Worm (Caenorhabditis elegans) whole organism, L1 larva: ENCODE data around the gene Y105C5A.26.

Experiments used
- blmp-1 ChIP-seq: fragments of 150-350 bp; optimal IDR thresholded peaks from 2 replicates; lab custom pipeline; 2014; ENCODE audit warnings: missing biosample characterization, missing genetic modification characterization
- lsy-2 ChIP-seq, 2 experiments: fragments of 150-350 bp; optimal IDR thresholded peaks; 2 replicates each; lab custom pipeline; 2014; ENCODE audit warnings: missing biosample characterization in 2 of 2, missing genetic modification characterization in 2 of 2
- mep-1 ChIP-seq: fragments of 150-350 bp; optimal IDR thresholded peaks from 2 replicates; lab custom pipeline; 2014; ENCODE audit warnings: missing biosample characterization, missing genetic modification characterization
- nhr-77 ChIP-seq: fragments of 150-350 bp; optimal IDR thresholded peaks from 2 replicates; lab custom pipeline; 2014; ENCODE audit warnings: missing biosample characterization, missing genetic modification characterization
- pqm-1 ChIP-seq: sonication (generic microtip); optimal IDR thresholded peaks from 3 replicates; lab custom pipeline; 2017; ENCODE audit warnings: missing biosample characterization, missing genetic modification characterization
- skn-1 ChIP-seq: fragments of 150-350 bp; optimal IDR thresholded peaks from 2 replicates; lab custom pipeline; 2014; ENCODE audit warnings: missing biosample characterization, missing genetic modification characterization
- snpc-4 ChIP-seq: fragments of 150-350 bp; optimal IDR thresholded peaks from 2 replicates; lab custom pipeline; 2014; ENCODE audit warnings: missing biosample characterization, missing genetic modification characterization

DNA sequence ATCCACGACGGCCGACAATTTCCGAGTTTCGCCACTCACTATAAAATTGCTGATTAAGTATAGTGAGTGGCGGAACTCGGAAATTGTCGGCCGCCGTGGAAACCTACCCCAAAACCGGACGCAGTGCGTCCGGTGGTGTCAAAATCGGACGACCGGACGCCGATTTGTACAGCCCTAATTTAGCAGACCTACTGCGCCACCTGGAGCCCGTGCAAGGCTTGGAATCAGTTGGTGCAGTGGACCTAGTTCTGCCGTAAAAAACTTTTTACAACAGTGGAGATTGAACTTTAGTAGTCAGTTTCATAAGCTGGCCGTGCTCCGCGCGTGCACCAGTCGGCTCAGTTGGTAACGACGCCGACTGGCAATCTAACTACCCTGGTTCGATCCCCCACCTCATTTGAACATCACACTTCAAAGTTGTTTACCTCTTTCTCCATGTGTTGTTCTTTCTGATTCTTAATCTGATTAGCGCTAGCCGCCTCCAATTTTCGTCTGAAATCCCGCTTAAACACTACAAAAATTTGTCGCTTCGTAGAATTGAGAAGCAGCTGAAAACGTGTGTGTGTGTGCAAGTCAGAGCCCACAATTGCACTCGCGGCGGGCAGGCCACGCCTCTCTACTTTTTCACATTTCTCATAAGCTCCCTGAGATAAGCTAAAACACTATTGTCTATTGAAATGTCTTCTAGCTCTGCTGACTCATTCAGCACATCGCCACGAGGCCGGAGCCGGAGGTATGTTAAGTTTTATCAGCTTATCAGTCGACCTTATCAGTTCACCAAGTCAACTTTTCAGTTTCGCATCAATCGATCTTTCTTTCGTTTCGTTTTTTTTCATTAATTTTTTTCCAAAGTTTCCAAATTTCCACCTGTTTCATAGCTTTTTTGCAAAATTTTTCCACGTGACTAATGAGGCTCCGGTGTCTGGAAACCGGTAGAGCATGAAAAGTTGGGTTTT, 7.5 kb upstream of the Y105C5A.26 start, which contains the start of gene Y105C5A.15:
- no peak for TF ChIP-seq snpc-4 (tag; lab: Kevin White, UChicago)
- no peak for TF ChIP-seq blmp-1 (tag; lab: Kevin White, UChicago)
- TF ChIP-seq lsy-2 (tag; optimal IDR thresholded peaks at IDR 0.05; lab: Kevin White, UChicago), result no peak
- TF ChIP-seq skn-1 (tag; lab: Kevin White, UChicago), result no peak
- peak; percentile 6 for TF ChIP-seq pqm-1 (tag; lab: Kevin White, UChicago)
- TF ChIP-seq mep-1 (tag; lab: Kevin White, UChicago), result no peak
- TF ChIP-seq nhr-77 (tag; lab: Kevin White, UChicago), result no peak
